Worm (Caenorhabditis elegans) whole organism, L1 larva: ENCODE measurements around the gene T26A8.3.

Experiments used
- C16A3.4 ChIP-seq: fragments of 150-350 bp; optimal IDR thresholded peaks from 2 replicates; lab custom pipeline; 2014; ENCODE audit warnings: missing biosample characterization, missing genetic modification characterization
- C34B4.2 ChIP-seq: sonication (generic microtip); optimal IDR thresholded peaks from 2 replicates; lab custom pipeline; 2017; ENCODE audit warnings: mild to moderate bottlenecking, missing genetic modification characterization, missing compliant biosample characterization
- F16B12.6 ChIP-seq: fragments of 150-350 bp; optimal IDR thresholded peaks from 2 replicates; lab custom pipeline; 2014; ENCODE audit warnings: missing biosample characterization, missing genetic modification characterization
- Y116A8C.19 ChIP-seq: sonication (generic microtip); optimal IDR thresholded peaks from 2 replicates; lab custom pipeline; 2016; ENCODE audit warnings: missing compliant biosample characterization, missing genetic modification characterization, borderline replicate concordance
- aha-1 ChIP-seq: fragments of 150-350 bp; optimal IDR thresholded peaks from 2 replicates; lab custom pipeline; 2014; ENCODE audit warnings: missing biosample characterization, missing genetic modification characterization
- alr-1 ChIP-seq: fragments of 200-800 bp; sonication (Bioruptor generic); optimal IDR thresholded peaks from 2 replicates; lab custom pipeline; 2018; ENCODE audit warnings: borderline replicate concordance, mild to moderate bottlenecking, missing genetic modification characterization, missing compliant biosample characterization
- aly-2 ChIP-seq: fragments of 150-350 bp; optimal IDR thresholded peaks from 2 replicates; lab custom pipeline; 2014; ENCODE audit warnings: missing biosample characterization, missing genetic modification characterization
- ama-1 ChIP-seq: fragments of 150-350 bp; optimal IDR thresholded peaks from 2 replicates; lab custom pipeline; 2014
- blmp-1 ChIP-seq: fragments of 150-350 bp; optimal IDR thresholded peaks from 2 replicates; lab custom pipeline; 2014; ENCODE audit warnings: missing biosample characterization, missing genetic modification characterization
- ceh-63 ChIP-seq: fragments of 200-800 bp; sonication (Bioruptor generic); optimal IDR thresholded peaks from 2 replicates; lab custom pipeline; 2018; ENCODE audit warnings: mild to moderate bottlenecking, missing genetic modification characterization, missing compliant biosample characterization
- ceh-8 ChIP-seq: fragments of 200-800 bp; sonication (Bioruptor generic); optimal IDR thresholded peaks from 2 replicates; lab custom pipeline; 2018; ENCODE audit warnings: mild to moderate bottlenecking, missing genetic modification characterization, moderate library complexity, missing compliant biosample characterization
- ceh-82 ChIP-seq, 3 experiments: fragments of 150-350 bp in 1 of 3; sonication (generic microtip) in 2 of 3; optimal IDR thresholded peaks; 2 replicates each; lab custom pipeline; 2014 to 2017; ENCODE audit warnings: missing biosample characterization in 3 of 3, missing genetic modification characterization in 3 of 3
- dpl-1 ChIP-seq, 3 experiments: fragments of 150-350 bp in 2 of 3; sonication (generic microtip) in 1 of 3; optimal IDR thresholded peaks; 2 replicates each; lab custom pipeline; 2014 to 2017; ENCODE audit warnings: missing biosample characterization in 3 of 3, missing genetic modification characterization in 3 of 3, missing genetic modification reagents in 3 of 3
- dsc-1 ChIP-seq: sonication (generic microtip); optimal IDR thresholded peaks from 2 replicates; lab custom pipeline; 2016; ENCODE audit warnings: mild to moderate bottlenecking, missing genetic modification characterization, missing compliant biosample characterization
- efl-1 ChIP-seq, 4 experiments: fragments of 150-350 bp; optimal IDR thresholded peaks in 3 of 4; peaks in 1 of 4; 1 replicate in 1 of 4; 2 replicates in 3 of 4; lab custom pipeline; 2014; ENCODE audit warnings: missing biosample characterization in 2 of 4, missing genetic modification characterization in 2 of 4, missing genetic modification reagents in 2 of 4
- efl-3 ChIP-seq: fragments of 200-800 bp; sonication (Bioruptor generic); optimal IDR thresholded peaks from 2 replicates; lab custom pipeline; 2018; ENCODE audit warnings: mild to moderate bottlenecking, missing genetic modification characterization, missing compliant biosample characterization
- egl-13 ChIP-seq: sonication (generic microtip); optimal IDR thresholded peaks from 2 replicates; lab custom pipeline; 2016; ENCODE audit warnings: missing genotype, missing genetic modification reagents, missing genetic modification characterization, missing compliant biosample characterization
- egl-27 ChIP-seq, 2 experiments: fragments of 150-350 bp in 1 of 2; sonication (generic microtip); optimal IDR thresholded peaks; 3 replicates each; lab custom pipeline; 2017 to 2018; ENCODE audit warnings: missing biosample characterization in 2 of 2, missing genetic modification characterization in 2 of 2, missing genetic modification reagents in 2 of 2
- elt-2 ChIP-seq: sonication (generic microtip); optimal IDR thresholded peaks from 2 replicates; lab custom pipeline; 2016; ENCODE audit warnings: missing genetic modification characterization, mild to moderate bottlenecking, inconsistent platforms, missing compliant biosample characterization, missing genetic modification reagents
- elt-3 ChIP-seq, 6 experiments: fragments of 150-350 bp in 1 of 6; sonication (generic microtip); optimal IDR thresholded peaks; 2 replicates each; lab custom pipeline; 2017 to 2018; ENCODE audit warnings: missing biosample characterization in 6 of 6, missing genetic modification characterization in 6 of 6, inconsistent platforms in 1 of 6
- ets-5 ChIP-seq: fragments of 200-800 bp; sonication (Bioruptor generic); IDR thresholded peaks from 2 replicates; pipeline ENCODE4 v1.3.6; 2022; ENCODE audit warnings: missing genetic modification characterization, missing compliant biosample characterization
- grh-1 ChIP-seq: fragments of 200-800 bp; sonication (Bioruptor generic); IDR thresholded peaks from 2 replicates; pipeline ENCODE4 v1.3.6; 2022; ENCODE audit warnings: missing genetic modification reagents, missing genetic modification characterization, missing compliant biosample characterization
- hlh-17 ChIP-seq: fragments of 200-800 bp; sonication (Bioruptor generic); optimal IDR thresholded peaks from 2 replicates; lab custom pipeline; 2018; ENCODE audit warnings: missing genetic modification characterization, mild to moderate bottlenecking, missing compliant biosample characterization, moderate library complexity, borderline replicate concordance
- hlh-4 ChIP-seq: sonication (generic microtip); optimal IDR thresholded peaks from 2 replicates; lab custom pipeline; 2016; ENCODE audit warnings: mild to moderate bottlenecking, missing genetic modification characterization, missing compliant biosample characterization
- irx-1 ChIP-seq: sonication (generic microtip); optimal IDR thresholded peaks from 2 replicates; lab custom pipeline; 2016; ENCODE audit warnings: missing genetic modification characterization, missing compliant biosample characterization
- jun-1 ChIP-seq: fragments of 150-350 bp; optimal IDR thresholded peaks from 2 replicates; lab custom pipeline; 2014; ENCODE audit warnings: missing biosample characterization, missing genetic modification reagents, missing genetic modification characterization
- lin-35 ChIP-seq, 2 experiments: fragments of 150-350 bp; optimal IDR thresholded peaks; 2 replicates each; lab custom pipeline; 2014; ENCODE audit warnings: missing biosample characterization in 2 of 2, missing genetic modification characterization in 2 of 2, missing genetic modification reagents in 2 of 2
- lin-39 ChIP-seq: fragments of 150-350 bp; optimal IDR thresholded peaks from 2 replicates; lab custom pipeline; 2014; ENCODE audit warnings: missing biosample characterization, missing genetic modification reagents, missing genetic modification characterization
- lsy-2 ChIP-seq, 2 experiments: fragments of 150-350 bp; optimal IDR thresholded peaks; 2 replicates each; lab custom pipeline; 2014; ENCODE audit warnings: missing biosample characterization in 2 of 2, missing genetic modification characterization in 2 of 2
- mef-2 ChIP-seq: fragments of 150-350 bp; optimal IDR thresholded peaks from 2 replicates; lab custom pipeline; 2014; ENCODE audit warnings: missing biosample characterization, missing genetic modification characterization
- nhr-11 ChIP-seq: fragments of 150-350 bp; optimal IDR thresholded peaks from 2 replicates; lab custom pipeline; 2014; ENCODE audit warnings: missing biosample characterization, missing genetic modification characterization
- nhr-12 ChIP-seq: sonication (generic microtip); optimal IDR thresholded peaks from 2 replicates; lab custom pipeline; 2017; ENCODE audit warnings: missing biosample characterization, missing genetic modification characterization
- nhr-20 ChIP-seq: sonication (generic microtip); optimal IDR thresholded peaks from 2 replicates; lab custom pipeline; 2016; ENCODE audit warnings: mild to moderate bottlenecking, missing genetic modification characterization, missing compliant biosample characterization
- nhr-237 ChIP-seq: fragments of 150-350 bp; optimal IDR thresholded peaks from 2 replicates; lab custom pipeline; 2014; ENCODE audit warnings: missing biosample characterization, missing genetic modification characterization
- nhr-47 ChIP-seq: sonication (generic microtip); optimal IDR thresholded peaks from 2 replicates; lab custom pipeline; 2016; ENCODE audit warnings: mild to moderate bottlenecking, missing genetic modification characterization, moderate library complexity, missing compliant biosample characterization
- nhr-71 ChIP-seq: sonication (generic microtip); optimal IDR thresholded peaks from 2 replicates; lab custom pipeline; 2016; ENCODE audit warnings: mild to moderate bottlenecking, missing genetic modification characterization, moderate library complexity, missing compliant biosample characterization
- nhr-84 ChIP-seq: sonication (generic microtip); optimal IDR thresholded peaks from 2 replicates; lab custom pipeline; 2017; ENCODE audit warnings: missing biosample characterization, missing genetic modification characterization
- pax-3 ChIP-seq: fragments of 200-800 bp; sonication (Bioruptor generic); optimal IDR thresholded peaks from 2 replicates; lab custom pipeline; 2018; ENCODE audit warnings: mild to moderate bottlenecking, missing genetic modification characterization, moderate library complexity, missing compliant biosample characterization
- pqm-1 ChIP-seq: sonication (generic microtip); optimal IDR thresholded peaks from 3 replicates; lab custom pipeline; 2017; ENCODE audit warnings: missing biosample characterization, missing genetic modification characterization
- rnt-1 ChIP-seq: sonication (generic microtip); optimal IDR thresholded peaks from 2 replicates; lab custom pipeline; 2016; ENCODE audit warnings: mild to moderate bottlenecking, missing genetic modification characterization, moderate library complexity, missing compliant biosample characterization
- skn-1 ChIP-seq: fragments of 150-350 bp; optimal IDR thresholded peaks from 2 replicates; lab custom pipeline; 2014; ENCODE audit warnings: missing biosample characterization, missing genetic modification characterization
- snpc-4 ChIP-seq: fragments of 150-350 bp; optimal IDR thresholded peaks from 2 replicates; lab custom pipeline; 2014; ENCODE audit warnings: missing biosample characterization, missing genetic modification characterization
- sptf-1 ChIP-seq: fragments of 150-350 bp; optimal IDR thresholded peaks from 2 replicates; lab custom pipeline; 2014; ENCODE audit warnings: missing biosample characterization, missing genetic modification characterization
- sup-37 ChIP-seq: fragments of 200-800 bp; sonication (Bioruptor generic); optimal IDR thresholded peaks from 2 replicates; lab custom pipeline; 2018; ENCODE audit warnings: mild to moderate bottlenecking, missing genetic modification characterization, missing compliant biosample characterization
- swsn-7 ChIP-seq: sonication (generic microtip); optimal IDR thresholded peaks from 2 replicates; lab custom pipeline; 2016; ENCODE audit warnings: missing genetic modification characterization, missing compliant biosample characterization
- tlp-1 ChIP-seq: fragments of 150-350 bp; optimal IDR thresholded peaks from 2 replicates; lab custom pipeline; 2014; ENCODE audit warnings: missing biosample characterization, missing genetic modification characterization
- unc-130 ChIP-seq: fragments of 150-350 bp; optimal IDR thresholded peaks from 2 replicates; lab custom pipeline; 2017; ENCODE audit warnings: missing biosample characterization, missing genetic modification characterization, inconsistent platforms
- unc-30 ChIP-seq: sonication (generic microtip); optimal IDR thresholded peaks from 2 replicates; lab custom pipeline; 2017; ENCODE audit warnings: missing biosample characterization, missing genetic modification characterization
- unc-98 ChIP-seq: fragments of 200-800 bp; sonication (Bioruptor generic); IDR thresholded peaks from 2 replicates; pipeline ENCODE4 v1.3.6; 2022; ENCODE audit warnings: missing genetic modification characterization, missing compliant biosample characterization
- xbp-1 ChIP-seq: sonication (generic microtip); optimal IDR thresholded peaks from 2 replicates; lab custom pipeline; 2016; ENCODE audit warnings: missing genetic modification characterization, missing compliant biosample characterization
- zag-1 ChIP-seq: fragments of 150-350 bp; optimal IDR thresholded peaks from 2 replicates; lab custom pipeline; 2014; ENCODE audit warnings: missing biosample characterization, missing genetic modification characterization
- zip-4 ChIP-seq: fragments of 200-800 bp; sonication (Bioruptor generic); optimal IDR thresholded peaks from 2 replicates; lab custom pipeline; 2018; ENCODE audit warnings: mild to moderate bottlenecking, missing genetic modification characterization, moderate library complexity, missing compliant biosample characterization
- ztf-11 ChIP-seq, 2 experiments: sonication (generic microtip); optimal IDR thresholded peaks; 2 replicates each; lab custom pipeline; 2016 to 2017; ENCODE audit warnings: missing genetic modification characterization in 2 of 2, missing biosample characterization in 1 of 2, missing compliant biosample characterization in 1 of 2

T26A8.3 gene

DNA sequence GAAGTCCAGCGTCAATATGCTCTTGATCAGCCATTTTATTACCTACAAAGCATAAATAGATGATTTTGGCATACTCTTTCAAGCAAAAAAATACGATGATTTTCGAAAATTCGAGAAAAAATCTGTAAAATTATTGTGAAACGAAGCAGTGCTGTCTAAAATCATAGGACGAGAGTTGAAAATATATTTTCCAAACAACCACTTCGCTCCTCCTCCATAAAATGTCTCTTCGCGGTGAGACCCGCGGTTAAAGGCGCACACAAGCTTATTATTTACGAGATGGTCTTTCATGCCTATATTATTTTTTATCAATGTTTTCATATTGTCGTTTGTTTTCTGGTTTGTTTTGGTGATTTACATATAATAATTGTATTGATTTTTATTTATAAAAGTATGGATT lies 47.2 kb downstream of the T26A8.3 start, which contains the start of gene nap-1 (continued):
- TF ChIP-seq blmp-1, result peak; percentile 77
- no peak for TF ChIP-seq ets-5
- peak; percentile 41 for TF ChIP-seq pqm-1 (tag; lab: Kevin White, UChicago)
- TF ChIP-seq lsy-2 (tag; optimal IDR thresholded peaks at IDR 0.05; lab: Kevin White, UChicago), result peak; percentile 84 to 93
- TF ChIP-seq mef-2 (tag; lab: Kevin White, UChicago), result no peak
- TF ChIP-seq unc-30 (tag; lab: Kevin White, UChicago), result no peak
- TF ChIP-seq egl-27 (tag; optimal IDR thresholded peaks at IDR 0.05; lab: Kevin White, UChicago), result peak in 1 of 2 experiments; percentile 9
- TF ChIP-seq unc-130 (tag; lab: Kevin White, UChicago), result peak; percentile 85
- no peak for TF ChIP-seq Y116A8C.19 (tag; lab: Kevin White, UChicago)
- peak; percentile 77 for TF ChIP-seq skn-1 (tag; lab: Kevin White, UChicago)
- peak; percentile 85 for TF ChIP-seq nhr-71 (tag; lab: Kevin White, UChicago)
- no peak for TF ChIP-seq C34B4.2 (tag; lab: Kevin White, UChicago)
- TF ChIP-seq pax-3 (tag; lab: Kevin White, UChicago), result no peak
- TF ChIP-seq zip-4 (GFP tag; lab: Kevin White, UChicago), result no peak
- TF ChIP-seq irx-1 (tag; lab: Kevin White, UChicago), result no peak
- TF ChIP-seq elt-3 (tag; optimal IDR thresholded peaks at IDR 0.05; lab: Kevin White, UChicago), result peak in 2 of 6 experiments; percentile 21 to 78
- TF ChIP-seq hlh-17 (GFP tag; lab: Kevin White, UChicago), result no peak
- peak; percentile 65 to 86 (median 78) for TF ChIP-seq ceh-82 (tag; optimal IDR thresholded peaks at IDR 0.05; lab: Kevin White, UChicago)
- TF ChIP-seq dpl-1 (GFP tag; optimal IDR thresholded peaks at IDR 0.05; lab: Kevin White, UChicago), result peak; percentile 59 to 78 (median 72)
- no peak for TF ChIP-seq unc-98 (GFP tag; lab: Robert Waterston, UW)
- no peak for TF ChIP-seq nhr-11 (tag; lab: Kevin White, UChicago)
- no peak for TF ChIP-seq efl-3 (GFP tag; lab: Kevin White, UChicago)
- no peak for TF ChIP-seq nhr-12 (tag; lab: Kevin White, UChicago)
- no peak for TF ChIP-seq ztf-11 (tag; optimal IDR thresholded peaks at IDR 0.05; lab: Kevin White, UChicago)
- TF ChIP-seq hlh-4, result no peak
- TF ChIP-seq nhr-237 (tag; lab: Kevin White, UChicago), result peak; percentile 15
- TF ChIP-seq ceh-8 (GFP tag; lab: Kevin White, UChicago), result no peak
- TF ChIP-seq nhr-84 (tag; lab: Kevin White, UChicago), result no peak
- no peak for TF ChIP-seq grh-1 (GFP tag; lab: Robert Waterston, UW)
- no peak for TF ChIP-seq tlp-1
- no peak for TF ChIP-seq sptf-1 (tag; lab: Kevin White, UChicago)
- TF ChIP-seq ceh-63 (GFP tag; lab: Kevin White, UChicago), result no peak
- peak; percentile 23 for TF ChIP-seq egl-13 (tag; lab: Kevin White, UChicago)
- peak; percentile 48 for TF ChIP-seq dsc-1
- peak; percentile 81 for TF ChIP-seq efl-1 (optimal IDR thresholded peaks at IDR 0.05; lab: Kevin White, UChicago)
- peak; percentile 70 to 97 for TF ChIP-seq efl-1 (GFP tag; optimal IDR thresholded peaks at IDR 0.05 in 1 of 2; lab: Kevin White, UChicago)
- TF ChIP-seq jun-1, result peak; percentile 9
- TF ChIP-seq lin-39, result no peak
- TF ChIP-seq nhr-20, result peak; percentile 79
- TF ChIP-seq aly-2 (tag; lab: Kevin White, UChicago), result no peak
- peak; percentile 23 for TF ChIP-seq elt-2 (tag; lab: Kevin White, UChicago)
- peak; percentile 52 for TF ChIP-seq snpc-4 (tag; lab: Kevin White, UChicago)
- TF ChIP-seq ama-1 (lab: Kevin White, UChicago), result no peak
- peak; percentile 77 to 85 for TF ChIP-seq lin-35 (GFP tag; optimal IDR thresholded peaks at IDR 0.05; lab: Kevin White, UChicago)
- no peak for TF ChIP-seq alr-1 (tag; lab: Kevin White, UChicago)
- peak; percentile 78 for TF ChIP-seq rnt-1
- TF ChIP-seq xbp-1, result peak; percentile 71
- TF ChIP-seq zag-1 (tag; lab: Kevin White, UChicago), result no peak
- TF ChIP-seq F16B12.6 (tag; lab: Kevin White, UChicago), result peak; percentile 47
- peak; percentile 88 for TF ChIP-seq C16A3.4
- TF ChIP-seq nhr-47, result peak; percentile 79
- TF ChIP-seq aha-1, result peak; percentile 42
- TF ChIP-seq swsn-7 (tag; lab: Kevin White, UChicago), result peak; percentile 69
- TF ChIP-seq sup-37 (GFP tag; lab: Kevin White, UChicago), result no peak
